Fruit fly (Drosophila melanogaster) whole organism, embryonic: ENCODE data around the gene NANS.
A peak's percentile ranks its signal among the peaks of the same experiment; 100 is the strongest.

Experiments used
- Awh ChIP-seq: fragments of 200-800 bp; sonication (Bioruptor generic); IDR thresholded peaks from 2 replicates; pipeline ENCODE4, ENCODE4 v1.3.6; 2022; ENCODE audit warnings: missing biosample characterization, missing genetic modification characterization
- CG10543 ChIP-seq: fragments of 200-800 bp; sonication (Bioruptor generic); optimal IDR thresholded peaks from 3 replicates; lab custom pipeline; 2017; ENCODE audit warnings: missing biosample characterization, mild to moderate bottlenecking, missing genetic modification characterization, moderate library complexity
- CG11456 ChIP-seq: fragments of 200-800 bp; sonication (Bioruptor generic); IDR thresholded peaks from 3 replicates; pipeline ENCODE4 v1.3.6; 2022; ENCODE audit warnings: missing biosample characterization, missing genetic modification characterization
- CG12071 ChIP-seq: fragments of 200-800 bp; sonication (Bioruptor generic); optimal IDR thresholded peaks from 3 replicates; lab custom pipeline; 2018; ENCODE audit warnings: missing biosample characterization, mild to moderate bottlenecking, missing genetic modification characterization
- CG15514 ChIP-seq: fragments of 200-800 bp; sonication (Bioruptor generic); optimal IDR thresholded peaks from 3 replicates; lab custom pipeline; 2017; ENCODE audit warnings: missing biosample characterization, missing genetic modification characterization, mild to moderate bottlenecking, moderate library complexity, missing genetic modification reagents
- CG1647 ChIP-seq: fragments of 200-800 bp; sonication (Bioruptor generic); optimal IDR thresholded peaks from 3 replicates; lab custom pipeline; 2016; ENCODE audit warnings: missing biosample characterization, missing genetic modification characterization
- CG18011 ChIP-seq: fragments of 200-800 bp; sonication (Bioruptor generic); optimal IDR thresholded peaks from 2 replicates; lab custom pipeline; 2017; ENCODE audit warnings: missing biosample characterization, missing genetic modification characterization, mild to moderate bottlenecking, moderate library complexity, missing genotype
- CG18262 ChIP-seq: fragments of 200-800 bp; optimal IDR thresholded peaks from 3 replicates; lab custom pipeline; 2019; ENCODE audit warnings: missing biosample characterization, mild to moderate bottlenecking, missing genetic modification characterization, moderate library complexity
- CG18476 ChIP-seq: fragments of 200-800 bp; sonication (Bioruptor generic); optimal IDR thresholded peaks from 2 replicates; lab custom pipeline; 2016; ENCODE audit warnings: missing biosample characterization, mild to moderate bottlenecking, missing genetic modification characterization
- CG31441 ChIP-seq: fragments of 200-800 bp; sonication (Bioruptor generic); IDR thresholded peaks from 2 replicates; pipeline ENCODE4 v1.3.6; 2022; ENCODE audit warnings: missing biosample characterization, missing genetic modification characterization
- CG34376 ChIP-seq: fragments of 200-800 bp; sonication (Bioruptor generic); optimal IDR thresholded peaks from 2 replicates; lab custom pipeline; 2018; ENCODE audit warnings: missing biosample characterization, mild to moderate bottlenecking, missing genetic modification characterization
- CG42726 ChIP-seq: fragments of 200-800 bp; sonication (Bioruptor generic); IDR thresholded peaks from 2 replicates; pipeline ENCODE4 v1.3.6; 2022; ENCODE audit warnings: missing biosample characterization, missing genetic modification characterization; ENCODE audit not compliant: partially characterized antibody
- CG4854 ChIP-seq: fragments of 200-800 bp; sonication (Bioruptor generic); optimal IDR thresholded peaks from 2 replicates; lab custom pipeline; 2016; ENCODE audit warnings: missing biosample characterization, missing genetic modification characterization, inconsistent platforms
- CG6813 ChIP-seq: fragments of 200-800 bp; sonication (Bioruptor generic); optimal IDR thresholded peaks from 2 replicates; lab custom pipeline; 2017; ENCODE audit warnings: missing biosample characterization, missing genetic modification characterization, mild to moderate bottlenecking, moderate library complexity, missing genetic modification reagents
- CG7745 ChIP-seq: fragments of 200-800 bp; sonication (Bioruptor generic); optimal IDR thresholded peaks from 2 replicates; lab custom pipeline; 2018; ENCODE audit warnings: missing biosample characterization, mild to moderate bottlenecking, missing genetic modification characterization, moderate library complexity
- CG8290 ChIP-seq, 3 experiments: fragments of 200-800 bp; sonication (Bioruptor generic); optimal IDR thresholded peaks; 2 replicates each; lab custom pipeline; 2016 to 2019; ENCODE audit warnings: missing biosample characterization in 3 of 3, missing genetic modification characterization in 3 of 3, mild to moderate bottlenecking in 2 of 3, moderate library complexity in 1 of 3
- D19A ChIP-seq: fragments of 200-800 bp; optimal IDR thresholded peaks from 3 replicates; lab custom pipeline; 2019; ENCODE audit warnings: missing biosample characterization, mild to moderate bottlenecking, missing genetic modification characterization, moderate library complexity
- Ets65A ChIP-seq: fragments of 200-800 bp; sonication (Bioruptor generic); peaks from one replicate; lab custom pipeline; 2016; ENCODE audit warnings: missing biosample characterization, missing genetic modification characterization
- GATAe ChIP-seq: fragments of 200-800 bp; sonication (Bioruptor generic); conservative IDR thresholded peaks from 2 replicates; pipeline ENCODE4 v1.3.6; 2022; ENCODE audit warnings: missing biosample characterization, missing genetic modification characterization
- Jarid2 ChIP-seq: fragments of 200-800 bp; sonication (Bioruptor generic); optimal IDR thresholded peaks from 3 replicates; lab custom pipeline; 2017; ENCODE audit warnings: mild to moderate bottlenecking, missing biosample characterization, missing genetic modification reagents, missing genetic modification characterization
- Mes4 ChIP-seq: fragments of 200-800 bp; sonication (Bioruptor generic); optimal IDR thresholded peaks from 2 replicates; lab custom pipeline; 2016; ENCODE audit warnings: missing biosample characterization, missing genetic modification characterization
- Pdp1 ChIP-seq, 2 experiments: fragments of 200-800 bp; sonication (Bioruptor generic); optimal IDR thresholded peaks; 3 replicates each; lab custom pipeline; 2016; ENCODE audit warnings: missing biosample characterization in 2 of 2, missing genetic modification characterization in 2 of 2, mild to moderate bottlenecking in 1 of 2, moderate library complexity in 1 of 2
- Usf ChIP-seq: fragments of 200-800 bp; sonication (Bioruptor generic); optimal IDR thresholded peaks from 2 replicates; lab custom pipeline; 2017; ENCODE audit warnings: missing genotype, missing biosample characterization, missing genetic modification characterization
- amos ChIP-seq: fragments of 200-800 bp; sonication (Bioruptor generic); IDR thresholded peaks from 2 replicates; pipeline ENCODE4 v1.3.6; 2022; ENCODE audit warnings: missing biosample characterization, missing genetic modification characterization; ENCODE audit not compliant: partially characterized antibody
- ase ChIP-seq: fragments of 200-800 bp; sonication (Bioruptor generic); IDR thresholded peaks from 3 replicates; pipeline ENCODE4 v1.3.6; 2022; ENCODE audit warnings: missing biosample characterization, missing genetic modification characterization
- cg ChIP-seq: fragments of 200-800 bp; sonication (Bioruptor generic); optimal IDR thresholded peaks from 3 replicates; lab custom pipeline; 2019; ENCODE audit warnings: missing biosample characterization, mild to moderate bottlenecking, missing genetic modification characterization, moderate library complexity
- chinmo ChIP-seq: fragments of 200-800 bp; sonication (Bioruptor generic); IDR thresholded peaks from 4 replicates; pipeline ENCODE4 v1.3.6; 2022; ENCODE audit warnings: missing biosample characterization, missing genetic modification characterization; ENCODE audit not compliant: partially characterized antibody
- chm ChIP-seq: fragments of 200-800 bp; sonication (Bioruptor generic); IDR thresholded peaks from 2 replicates; pipeline ENCODE4 v1.3.6; 2022; ENCODE audit warnings: missing biosample characterization, missing genetic modification characterization
- crp ChIP-seq, 2 experiments: fragments of 200-800 bp; sonication (Bioruptor generic); optimal IDR thresholded peaks; 2 replicates in 1 of 2; 3 replicates in 1 of 2; lab custom pipeline; 2017; ENCODE audit warnings: missing biosample characterization in 2 of 2, missing genetic modification characterization in 2 of 2, mild to moderate bottlenecking in 1 of 2, moderate library complexity in 1 of 2
- disco-r ChIP-seq: fragments of 200-800 bp; sonication (Bioruptor generic); optimal IDR thresholded peaks from 2 replicates; lab custom pipeline; 2016; ENCODE audit warnings: missing biosample characterization, missing genetic modification characterization
- exex ChIP-seq: fragments of 200-800 bp; sonication (Bioruptor generic); optimal IDR thresholded peaks from 4 replicates; lab custom pipeline; 2018; ENCODE audit warnings: missing biosample characterization, mild to moderate bottlenecking, missing genetic modification characterization, moderate library complexity
- ftz-f1 ChIP-seq: fragments of 200-800 bp; sonication (Bioruptor generic); optimal IDR thresholded peaks from 2 replicates; lab custom pipeline; 2016; ENCODE audit warnings: missing biosample characterization, missing genetic modification characterization
- gce ChIP-seq: fragments of 200-800 bp; sonication (Bioruptor generic); IDR thresholded peaks from 3 replicates; pipeline ENCODE4 v1.3.6; 2022; ENCODE audit warnings: missing biosample characterization, missing genetic modification characterization
- grau ChIP-seq: fragments of 200-800 bp; optimal IDR thresholded peaks from 3 replicates; lab custom pipeline; 2019; ENCODE audit warnings: missing biosample characterization, mild to moderate bottlenecking, missing genetic modification characterization, moderate library complexity
- gro ChIP-seq: fragments of 200-800 bp; sonication (Bioruptor generic); optimal IDR thresholded peaks from 2 replicates; lab custom pipeline; 2016; ENCODE audit warnings: missing biosample characterization, missing genetic modification characterization
- hb ChIP-seq: fragments of 200-800 bp; sonication (Bioruptor generic); IDR thresholded peaks from 3 replicates; pipeline ENCODE4 v1.3.6; 2022; ENCODE audit warnings: missing biosample characterization, missing genetic modification characterization; ENCODE audit not compliant: partially characterized antibody
- kay ChIP-seq: fragments of 200-800 bp; sonication (Bioruptor generic); optimal IDR thresholded peaks from 2 replicates; lab custom pipeline; 2016; ENCODE audit warnings: missing biosample characterization, missing genetic modification characterization
- lab ChIP-seq: fragments of 200-800 bp; sonication (Bioruptor generic); optimal IDR thresholded peaks from 3 replicates; lab custom pipeline; 2017; ENCODE audit warnings: missing biosample characterization, missing genetic modification characterization, mild to moderate bottlenecking, moderate library complexity, missing genetic modification reagents
- maf-S ChIP-seq: fragments of 200-800 bp; sonication (Bioruptor generic); optimal IDR thresholded peaks from 2 replicates; lab custom pipeline; 2016; ENCODE audit warnings: missing biosample characterization, missing genetic modification characterization
- mirr ChIP-seq: fragments of 200-800 bp; sonication (Bioruptor generic); optimal IDR thresholded peaks from 3 replicates; lab custom pipeline; 2018; ENCODE audit warnings: missing biosample characterization, mild to moderate bottlenecking, missing genetic modification characterization
- nerfin-2 ChIP-seq: fragments of 200-800 bp; sonication (Bioruptor generic); IDR thresholded peaks from 2 replicates; pipeline ENCODE4 v1.3.6; 2022; ENCODE audit warnings: missing biosample characterization, missing genetic modification characterization; ENCODE audit not compliant: partially characterized antibody
- sens ChIP-seq: fragments of 200-800 bp; sonication (Bioruptor generic); peaks from one replicate; lab custom pipeline; 2016; ENCODE audit warnings: missing biosample characterization, missing genetic modification characterization
- sug ChIP-seq: fragments of 200-800 bp; optimal IDR thresholded peaks from 2 replicates; lab custom pipeline; 2019; ENCODE audit warnings: missing biosample characterization, mild to moderate bottlenecking, missing genetic modification characterization, moderate library complexity
- vvl ChIP-seq: fragments of 200-800 bp; sonication (Bioruptor generic); IDR thresholded peaks from 2 replicates; pipeline ENCODE4 v1.3.6; 2022; ENCODE audit warnings: missing biosample characterization, missing genetic modification characterization
- yki ChIP-seq: fragments of >200 bp; optimal IDR thresholded peaks from 3 replicates; lab custom pipeline; 2018
- z ChIP-seq: fragments of 200-800 bp; sonication (Bioruptor generic); IDR thresholded peaks from 3 replicates; pipeline ENCODE4 v1.3.6; 2022; ENCODE audit warnings: missing biosample characterization, missing genetic modification characterization

The NANS gene

DNA sequence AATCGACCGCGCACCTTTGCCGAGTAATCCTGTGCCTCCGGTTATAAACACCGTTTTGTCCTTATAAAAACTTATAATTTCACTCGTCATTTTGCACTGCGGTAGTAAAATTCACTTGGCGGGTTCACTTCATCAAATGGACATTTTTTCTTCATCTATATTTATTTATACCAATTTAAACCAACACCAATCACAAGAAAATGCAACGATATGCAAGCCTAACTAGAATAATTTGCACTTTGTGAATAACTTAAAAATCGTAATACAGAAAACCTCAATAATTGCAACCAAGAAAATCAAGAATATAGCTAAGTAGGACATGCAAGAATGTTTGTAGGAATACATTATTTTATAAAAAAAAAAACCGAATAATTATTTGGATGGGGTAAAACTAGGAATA, 30.5 kb upstream of the NANS start, which contains the start of the genes CG10096 and CG10097:
Gene CG10096, minus strand, starts transcription at position 101 of the 400 bp plus-strand sequence.
Gene CG10097, minus strand, starts transcription at position 101 of the 400 bp plus-strand sequence.
- TF ChIP-seq maf-S (no peak), grau (tag; lab: Kevin White, UChicago) (no peak), Mes4 (no peak), CG31441 (GFP tag; lab: Robert Waterston, UW) (no peak), Ets65A (GFP tag; lab: Kevin White, UChicago) (peak; percentile 29), gce (GFP tag; lab: Robert Waterston, UW) (no peak), CG1647 (GFP tag; lab: Kevin White, UChicago) (no peak)

DNA sequence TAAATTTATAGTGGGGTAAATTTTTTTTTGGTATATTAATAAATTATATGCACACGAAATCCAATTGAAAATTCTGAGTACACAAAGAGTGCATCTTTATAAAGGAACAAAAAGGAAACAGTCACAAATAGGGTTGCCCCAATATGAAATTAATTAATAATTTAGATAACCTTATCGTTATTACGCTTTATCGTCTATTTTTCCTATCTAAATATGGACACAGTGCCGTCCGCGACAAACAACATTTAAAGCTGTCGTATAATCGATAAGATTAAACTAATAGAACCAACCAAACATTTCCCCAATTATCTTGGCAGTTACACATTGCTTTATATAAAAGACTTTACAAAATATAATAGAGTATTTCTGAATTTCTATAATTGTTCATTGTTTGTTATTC, 28.3 kb upstream of the NANS start:
- no peak for TF ChIP-seq chm (GFP tag; lab: Robert Waterston, UW)
- TF ChIP-seq disco-r (GFP tag; lab: Kevin White, UChicago): no peak
- TF ChIP-seq Awh: no peak
- TF ChIP-seq yki (lab: Kevin White, UChicago): no peak
- TF ChIP-seq CG18476: peak; percentile 13
- TF ChIP-seq hb (GFP tag; lab: Robert Waterston, UW): no peak
- no peak for TF ChIP-seq Pdp1 (GFP tag; optimal IDR thresholded peaks at IDR 0.05; lab: Kevin White, UChicago)
- no peak for TF ChIP-seq CG4854
- TF ChIP-seq CG6813 (GFP tag; lab: Kevin White, UChicago): peak; percentile 0
- peak; percentile 86 for TF ChIP-seq exex (tag; lab: Kevin White, UChicago)
- TF ChIP-seq vvl (GFP tag; lab: Robert Waterston, UW): no peak
- peak; percentile 18 for TF ChIP-seq CG34376 (GFP tag; lab: Kevin White, UChicago)
- TF ChIP-seq CG18262 (tag; lab: Kevin White, UChicago): no peak
- TF ChIP-seq CG7745 (tag; lab: Kevin White, UChicago): peak; percentile 89
- no peak for TF ChIP-seq CG8290 (GFP tag; optimal IDR thresholded peaks at IDR 0.05; lab: Kevin White, UChicago)
- TF ChIP-seq CG8290 (tag; optimal IDR thresholded peaks at IDR 0.05; lab: Kevin White, UChicago): no peak
- TF ChIP-seq D19A (tag; lab: Kevin White, UChicago): peak; percentile 17
- no peak for TF ChIP-seq GATAe (GFP tag; lab: Robert Waterston, UW)
- TF ChIP-seq Usf (GFP tag; lab: Kevin White, UChicago): no peak
- TF ChIP-seq mirr: peak; percentile 67
- no peak for TF ChIP-seq CG11456 (GFP tag; lab: Robert Waterston, UW)
- no peak for TF ChIP-seq amos (GFP tag; lab: Robert Waterston, UW)
- no peak for TF ChIP-seq ase (GFP tag; lab: Robert Waterston, UW)

DNA sequence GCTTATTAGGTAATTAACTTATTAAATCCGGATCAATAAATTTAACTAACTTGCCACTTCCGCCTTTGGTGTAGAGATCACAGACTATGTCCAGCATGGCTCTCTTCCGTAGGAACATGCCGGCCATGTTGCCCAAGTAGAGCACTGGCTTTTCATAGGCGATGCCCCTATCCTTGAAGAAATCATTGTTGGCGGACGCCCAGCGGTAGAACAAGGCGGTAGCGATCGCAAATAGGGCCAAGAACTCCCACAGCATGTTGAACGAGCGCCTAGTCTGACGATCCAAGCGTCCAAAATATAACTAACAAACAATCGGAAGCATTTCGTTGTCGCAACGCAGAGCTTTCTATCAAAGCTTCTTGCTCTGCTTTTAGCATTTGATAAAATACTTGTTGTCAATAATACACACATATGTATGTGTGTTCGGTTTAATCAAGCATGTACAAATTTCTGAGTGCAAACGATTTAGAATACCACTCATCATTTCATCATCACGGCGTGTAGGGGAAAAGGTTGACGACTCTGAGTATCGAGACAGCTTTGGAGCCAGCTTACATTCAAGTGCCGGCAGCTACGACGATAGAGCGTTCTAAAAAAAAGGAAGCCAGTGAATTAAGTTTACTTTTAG, 27.6 kb upstream of the NANS start, which contains the start of gene Cyp9f3:
Gene Cyp9f3, minus strand, starts transcription at position 310 of the 628 bp plus-strand sequence.
- TF ChIP-seq sug (tag; lab: Kevin White, UChicago) (peak; percentile 2), Ets65A (GFP tag; lab: Kevin White, UChicago) (peak; percentile 50), kay (no peak), chinmo (0 out of 4 replicates have a peak, but pooled peaks have one; percentile 43), sens (peak; percentile 1), CG18011 (GFP tag; lab: Kevin White, UChicago) (peak; percentile 9), CG12071 (GFP tag; lab: Kevin White, UChicago) (peak; percentile 19), crp (GFP tag; optimal IDR thresholded peaks at IDR 0.05; lab: Kevin White, UChicago) (no peak), CG15514 (peak; percentile 3), z (peak; percentile 88), ftz-f1 (GFP tag; lab: Kevin White, UChicago) (peak; percentile 75), mirr (peak; percentile 69), gro (peak; percentile 14), Jarid2 (GFP tag; lab: Kevin White, UChicago) (peak; percentile 54), CG10543 (GFP tag; lab: Kevin White, UChicago) (peak; percentile 79), nerfin-2 (GFP tag; lab: Robert Waterston, UW) (0 out of 2 replicates have a peak, but pooled peaks have one; percentile 20), CG34376 (GFP tag; lab: Kevin White, UChicago) (peak; percentile 96), lab (peak; percentile 25), CG42726 (peak; percentile 46; the same call in 1 of the 2 replicates), cg (peak; percentile 40)
